Worm (Caenorhabditis elegans) whole organism, L4/young adult: ENCODE data around the gene F32D8.5.
A peak's percentile ranks its signal among the peaks of the same experiment; 100 is the strongest.

Experiments
- W03F9.2 ChIP-seq: fragments of 150-350 bp; optimal IDR thresholded peaks from 2 replicates; lab custom pipeline; 2014; ENCODE audit warnings: missing biosample characterization, missing genetic modification characterization
- dao-5 ChIP-seq: sonication (generic microtip); optimal IDR thresholded peaks from 2 replicates; lab custom pipeline; 2016; ENCODE audit warnings: missing genotype, missing genetic modification characterization, moderate library complexity, missing compliant biosample characterization
- him-1 ChIP-seq: sonication (generic microtip); optimal IDR thresholded peaks from 2 replicates; lab custom pipeline; 2016; ENCODE audit warnings: missing genotype, missing genetic modification reagents, missing genetic modification characterization, missing compliant biosample characterization

F32D8.5 gene

ce11 chrV:10921747-10922146, 27.1 kb downstream of the F32D8.5 start, which contains the start of gene nas-31:
nas-31 (minus strand) TSS chrV:10921847.
- TF ChIP-seq W03F9.2 (tag; lab: Kevin White, UChicago) (no peak), dao-5 (no peak), him-1 (tag; lab: Kevin White, UChicago) (no peak)

ce11 chrV:10923229-10923628, 28.6 kb downstream of the F32D8.5 start, which contains the start of gene F58B4.7:
F58B4.7 (minus strand) TSS chrV:10923329.
- no peak for TF ChIP-seq him-1 (tag; lab: Kevin White, UChicago)
- no peak for TF ChIP-seq dao-5
- TF ChIP-seq W03F9.2 (tag; lab: Kevin White, UChicago), result no peak

- TF ChIP-seq dao-5, result no peak
- TF ChIP-seq him-1 (tag; lab: Kevin White, UChicago), result no peak
- TF ChIP-seq W03F9.2 (tag; lab: Kevin White, UChicago), result no peak
Measured at ce11 chrV:10924731-10925130, 30.1 kb downstream of the F32D8.5 start, which contains the start of gene F58B4.6. F58B4.6 (plus strand) TSS chrV:10925031.

- TF ChIP-seq him-1 (tag; lab: Kevin White, UChicago) (no peak), W03F9.2 (tag; lab: Kevin White, UChicago) (no peak), dao-5 (no peak)
Measured at ce11 chrV:10925658-10926057, 31.1 kb downstream of the F32D8.5 start.

- TF ChIP-seq him-1 (tag; lab: Kevin White, UChicago), result no peak
- TF ChIP-seq W03F9.2 (tag; lab: Kevin White, UChicago), result no peak
- TF ChIP-seq dao-5, result no peak
Measured at ce11 chrV:10929511-10929910, 34.9 kb downstream of the F32D8.5 start, which contains the start of gene F58B4.3. F58B4.3 (plus strand) TSS chrV:10929811.

ce11 chrV:10931189-10931588, 36.6 kb downstream of the F32D8.5 start, which contains the start of gene scvp-1:
scvp-1 (minus strand) TSS chrV:10931289.
- TF ChIP-seq W03F9.2 (tag; lab: Kevin White, UChicago) (no peak), him-1 (tag; lab: Kevin White, UChicago) (no peak), dao-5 (no peak)

ce11 chrV:10932411-10932810, 37.8 kb downstream of the F32D8.5 start, which contains the start of gene F58B4.5:
F58B4.5 (plus strand) TSS chrV:10932693.
- peak; percentile 21 for TF ChIP-seq W03F9.2 (tag; lab: Kevin White, UChicago)
- no peak for TF ChIP-seq him-1 (tag; lab: Kevin White, UChicago)

ce11 chrV:10936681-10937080, 42.1 kb downstream of the F32D8.5 start, which contains the start of gene F17C11.12:
F17C11.12 (minus strand) TSS chrV:10936920.
- no peak for TF ChIP-seq him-1 (tag; lab: Kevin White, UChicago)
- no peak for TF ChIP-seq dao-5
- TF ChIP-seq W03F9.2 (tag; lab: Kevin White, UChicago), result no peak

ce11 chrV:10937294-10937693, 42.7 kb downstream of the F32D8.5 start:
- TF ChIP-seq W03F9.2 (tag; lab: Kevin White, UChicago) (peak; percentile 10), dao-5 (no peak), him-1 (tag; lab: Kevin White, UChicago) (no peak)

ce11 chrV:10938739-10939138, 44.1 kb downstream of the F32D8.5 start, which contains the start of gene F17C11.11:
F17C11.11 (minus strand) TSS chrV:10938817.
- TF ChIP-seq W03F9.2 (tag; lab: Kevin White, UChicago) (no peak), him-1 (tag; lab: Kevin White, UChicago) (no peak), dao-5 (no peak)

- TF ChIP-seq W03F9.2 (tag; lab: Kevin White, UChicago) (no peak), dao-5 (no peak), him-1 (tag; lab: Kevin White, UChicago) (no peak)
Measured at ce11 chrV:10939990-10940570, 45.5 kb downstream of the F32D8.5 start.

ce11 chrV:10940571-10940991, 46.0 kb downstream of the F32D8.5 start:
- no peak for TF ChIP-seq him-1 (tag; lab: Kevin White, UChicago)
- TF ChIP-seq W03F9.2 (tag; lab: Kevin White, UChicago), result peak; percentile 19

- TF ChIP-seq him-1 (tag; lab: Kevin White, UChicago) (no peak), dao-5 (no peak), W03F9.2 (tag; lab: Kevin White, UChicago) (no peak)
Measured at ce11 chrV:10941150-10941549, 46.5 kb downstream of the F32D8.5 start, which contains the start of gene F17C11.26. F17C11.26 (plus strand) TSS chrV:10941450.

- TF ChIP-seq dao-5 (no peak), him-1 (tag; lab: Kevin White, UChicago) (no peak), W03F9.2 (tag; lab: Kevin White, UChicago) (no peak)
Measured at ce11 chrV:10942161-10942560, 47.6 kb downstream of the F32D8.5 start, which contains the start of gene zip-9. zip-9 (plus strand) TSS chrV:10942461.
